Worm (Caenorhabditis elegans): Measurements from ENCODE around the gene T02H6.9.

- no peak for TF ChIP-seq zag-1 (tag; optimal IDR thresholded peaks at IDR 0.05)
- TF ChIP-seq fos-1 (tag; optimal IDR thresholded peaks at IDR 0.05) = no peak
- no peak for TF ChIP-seq nhr-77 (tag; optimal IDR thresholded peaks at IDR 0.05)
- no peak for TF ChIP-seq nhr-11 (tag; optimal IDR thresholded peaks at IDR 0.05)
- no peak for TF ChIP-seq gmeb-1 (tag; optimal IDR thresholded peaks at IDR 0.05)
- peak in 1 of 2 experiments; percentile 16 for TF ChIP-seq lsy-2 (tag; optimal IDR thresholded peaks at IDR 0.05)
- TF ChIP-seq ZK546.5 (tag; optimal IDR thresholded peaks at IDR 0.05) = no peak
- no peak for TF ChIP-seq egl-27 (tag; optimal IDR thresholded peaks at IDR 0.05)
- no peak for TF ChIP-seq unc-39 (tag; optimal IDR thresholded peaks at IDR 0.05)
- TF ChIP-seq ceh-82 (tag; optimal IDR thresholded peaks at IDR 0.05) = no peak
These were observed 22.9 kb downstream of the T02H6.9 start, which contains the start of gene thoc-1 for ce11 chrII:701371-702139.
